Worm (Caenorhabditis elegans) whole organism, L4 larva: ENCODE data around the gene scl-5.
A peak's percentile ranks its signal among the peaks of the same experiment; 100 is the strongest.

ENCODE experiments used
- F37D6.2 ChIP-seq: sonication (generic microtip); optimal IDR thresholded peaks from 2 replicates; lab custom pipeline; 2016; ENCODE audit warnings: mild to moderate bottlenecking, missing genetic modification characterization, missing compliant biosample characterization
- F44E2.7 ChIP-seq: fragments of 200-800 bp; sonication (Bioruptor generic); IDR thresholded peaks from 2 replicates; pipeline ENCODE4 v2.1.2; 2022; ENCODE audit warnings: missing genetic modification characterization, missing compliant biosample characterization
- ZK337.2 ChIP-seq: fragments of 200-800 bp; sonication (Bioruptor generic); IDR thresholded peaks from 2 replicates; pipeline ENCODE4 v1.3.6; 2022; ENCODE audit warnings: missing genetic modification reagents, missing genetic modification characterization, missing compliant biosample characterization
- aha-1 ChIP-seq: fragments of 150-350 bp; peaks from one replicate; lab custom pipeline; 2014; ENCODE audit warnings: missing biosample characterization, missing genetic modification characterization
- ama-1 ChIP-seq: fragments of 150-350 bp; optimal IDR thresholded peaks from 2 replicates; lab custom pipeline; 2014; ENCODE audit warnings: inconsistent platforms, mixed read lengths
- arid-1 ChIP-seq: fragments of 200-800 bp; sonication (Bioruptor generic); conservative IDR thresholded peaks from 2 replicates; pipeline ENCODE4 v1.3.6; 2022; ENCODE audit warnings: missing genetic modification reagents, missing genetic modification characterization, missing compliant biosample characterization
- attf-4 ChIP-seq: sonication (generic microtip); optimal IDR thresholded peaks from 3 replicates; lab custom pipeline; 2017; ENCODE audit warnings: missing biosample characterization, missing genetic modification characterization
- ces-1 ChIP-seq: fragments of 150-350 bp; sonication (generic microtip); optimal IDR thresholded peaks from 4 replicates; lab custom pipeline; 2014; ENCODE audit warnings: missing biosample characterization, missing genetic modification reagents, missing genetic modification characterization
- daf-12 ChIP-seq: fragments of 150-350 bp; optimal IDR thresholded peaks from 2 replicates; lab custom pipeline; 2014; ENCODE audit warnings: missing biosample characterization, missing genetic modification reagents, missing genetic modification characterization
- daf-16 ChIP-seq, 3 experiments: sonication (generic microtip); optimal IDR thresholded peaks; 2 replicates each; lab custom pipeline; 2016 to 2017; ENCODE audit warnings: missing genetic modification characterization in 3 of 3, missing genetic modification reagents in 3 of 3, mild to moderate bottlenecking in 2 of 3, missing compliant biosample characterization in 2 of 3, missing biosample characterization in 1 of 3, moderate library complexity in 1 of 3
- daf-8 ChIP-seq: fragments of 200-800 bp; sonication (Bioruptor generic); IDR thresholded peaks from 2 replicates; pipeline ENCODE4 v1.3.6; 2022; ENCODE audit warnings: missing genetic modification characterization, missing compliant biosample characterization
- dmd-6 ChIP-seq: fragments of 200-800 bp; sonication (Bioruptor generic); IDR thresholded peaks from 2 replicates; pipeline ENCODE4 v1.3.6; 2022; ENCODE audit warnings: missing genetic modification reagents, missing genetic modification characterization, missing compliant biosample characterization
- dve-1 ChIP-seq: sonication (generic microtip); optimal IDR thresholded peaks from 2 replicates; lab custom pipeline; 2017; ENCODE audit warnings: antibody characterized with exemption, mild to moderate bottlenecking, missing genetic modification characterization, missing compliant biosample characterization; ENCODE audit not compliant: insufficient read depth
- egl-27 ChIP-seq: sonication (generic microtip); optimal IDR thresholded peaks from 3 replicates; lab custom pipeline; 2017; ENCODE audit warnings: missing biosample characterization, missing genetic modification reagents, missing genetic modification characterization
- egl-43 ChIP-seq: fragments of 200-800 bp; sonication (Bioruptor generic); IDR thresholded peaks from 2 replicates; pipeline ENCODE4 v1.3.6; 2022; ENCODE audit warnings: missing genetic modification reagents, missing genetic modification characterization, missing compliant biosample characterization
- hlh-11 ChIP-seq: fragments of 200-800 bp; sonication (Bioruptor generic); optimal IDR thresholded peaks from 2 replicates; lab custom pipeline; 2018; ENCODE audit warnings: mild to moderate bottlenecking, missing genetic modification characterization, missing compliant biosample characterization
- hlh-30 ChIP-seq: sonication (generic microtip); optimal IDR thresholded peaks from 2 replicates; lab custom pipeline; 2017; ENCODE audit warnings: antibody characterized with exemption, mild to moderate bottlenecking, missing genetic modification characterization, missing compliant biosample characterization; ENCODE audit not compliant: insufficient read depth
- lin-1 ChIP-seq: fragments of 200-800 bp; sonication (Bioruptor generic); IDR thresholded peaks from 2 replicates; pipeline ENCODE4 v1.3.6; 2022; ENCODE audit warnings: missing genetic modification reagents, missing genetic modification characterization, missing compliant biosample characterization
- lin-15B ChIP-seq: fragments of 150-350 bp; sonication (generic microtip); optimal IDR thresholded peaks from 3 replicates; lab custom pipeline; 2014; ENCODE audit warnings: missing biosample characterization, missing genetic modification characterization
- lin-38 ChIP-seq: fragments of 200-800 bp; sonication (Bioruptor generic); IDR thresholded peaks from 2 replicates; pipeline ENCODE4 v1.3.6; 2022; ENCODE audit warnings: missing genetic modification reagents, missing genetic modification characterization, missing compliant biosample characterization
- lir-3 ChIP-seq: sonication (generic microtip); optimal IDR thresholded peaks from 2 replicates; lab custom pipeline; 2016; ENCODE audit warnings: mild to moderate bottlenecking, missing genetic modification characterization, missing compliant biosample characterization
- madf-5 ChIP-seq, 2 experiments: fragments of 200-800 bp; sonication (Bioruptor generic); IDR thresholded peaks; 2 replicates each; pipeline ENCODE4 v1.3.6; 2022; ENCODE audit warnings: missing compliant biosample characterization in 2 of 2, missing genetic modification characterization in 2 of 2
- mep-1 ChIP-seq: fragments of 150-350 bp; sonication (generic microtip); optimal IDR thresholded peaks from 3 replicates; lab custom pipeline; 2014; ENCODE audit warnings: missing biosample characterization, missing genetic modification characterization
- mes-2 ChIP-seq: sonication (generic microtip); optimal IDR thresholded peaks from 2 replicates; lab custom pipeline; 2016; ENCODE audit warnings: missing genotype, mild to moderate bottlenecking, missing genetic modification characterization, missing compliant biosample characterization; ENCODE audit not compliant: poor library complexity, severe bottlenecking
- mxl-3 ChIP-seq: fragments of 200-800 bp; sonication (Bioruptor generic); optimal IDR thresholded peaks from 2 replicates; lab custom pipeline; 2018; ENCODE audit warnings: mild to moderate bottlenecking, missing genetic modification characterization, missing compliant biosample characterization
- nhr-102 ChIP-seq: sonication (generic microtip); optimal IDR thresholded peaks from 2 replicates; lab custom pipeline; 2016; ENCODE audit warnings: mild to moderate bottlenecking, missing genetic modification characterization, moderate library complexity, missing compliant biosample characterization
- nhr-237 ChIP-seq: sonication (generic microtip); optimal IDR thresholded peaks from 2 replicates; lab custom pipeline; 2017; ENCODE audit warnings: missing biosample characterization, missing genetic modification characterization
- nhr-28 ChIP-seq: fragments of 150-350 bp; optimal IDR thresholded peaks from 2 replicates; lab custom pipeline; 2014; ENCODE audit warnings: missing biosample characterization, missing genetic modification characterization
- nhr-42 ChIP-seq: fragments of 200-800 bp; sonication (Bioruptor generic); IDR thresholded peaks from 2 replicates; pipeline ENCODE4 v1.3.6; 2022; ENCODE audit warnings: missing genetic modification characterization, missing compliant biosample characterization
- nhr-6 ChIP-seq: fragments of 150-350 bp; optimal IDR thresholded peaks from 2 replicates; lab custom pipeline; 2014; ENCODE audit warnings: missing biosample characterization, missing genetic modification characterization
- nhr-76 ChIP-seq: fragments of 150-350 bp; optimal IDR thresholded peaks from 2 replicates; lab custom pipeline; 2014; ENCODE audit warnings: missing biosample characterization, missing genetic modification characterization
- nhr-77 ChIP-seq: fragments of 150-350 bp; optimal IDR thresholded peaks from 2 replicates; lab custom pipeline; 2014; ENCODE audit warnings: missing biosample characterization, missing genetic modification characterization
- php-3 ChIP-seq: fragments of 200-800 bp; sonication (Bioruptor generic); IDR thresholded peaks from 2 replicates; pipeline ENCODE4 v1.3.6; 2022; ENCODE audit warnings: missing genetic modification reagents, missing genetic modification characterization, missing compliant biosample characterization
- pqm-1 ChIP-seq: sonication (generic microtip); optimal IDR thresholded peaks from 2 replicates; lab custom pipeline; 2017; ENCODE audit warnings: missing biosample characterization, missing genetic modification characterization
- rbr-2 ChIP-seq: sonication (generic microtip); optimal IDR thresholded peaks from 2 replicates; lab custom pipeline; 2016; ENCODE audit warnings: missing genotype, missing genetic modification characterization, missing compliant biosample characterization
- saeg-2 ChIP-seq: fragments of 200-800 bp; sonication (Bioruptor generic); IDR thresholded peaks from 2 replicates; pipeline ENCODE4 v1.3.6; 2022; ENCODE audit warnings: missing genetic modification reagents, missing genetic modification characterization, missing compliant biosample characterization
- set-16 ChIP-seq: fragments of 200-800 bp; sonication (Bioruptor generic); IDR thresholded peaks from 2 replicates; pipeline ENCODE4 v1.3.6; 2022; ENCODE audit warnings: missing genetic modification reagents, missing genetic modification characterization, missing compliant biosample characterization
- snpc-1.2 ChIP-seq: fragments of 200-800 bp; sonication (Bioruptor generic); IDR thresholded peaks from 2 replicates; pipeline ENCODE4 v1.3.6; 2022; ENCODE audit warnings: missing genetic modification reagents, missing genetic modification characterization, missing compliant biosample characterization
- tra-1 ChIP-seq: fragments of 200-800 bp; sonication (Bioruptor generic); IDR thresholded peaks from 2 replicates; pipeline ENCODE4 v1.3.6; 2022; ENCODE audit warnings: missing genetic modification reagents, missing genetic modification characterization, missing compliant biosample characterization

scl-5 gene

ce11 chrIV:13057418-13057817 is 6.4 kb upstream of the scl-5 start, which contains the start of gene scl-2:
TSS of gene scl-2 (plus strand) at chrIV:13057710.
- peak; percentile 70 for TF ChIP-seq hlh-30 (tag; lab: Kevin White, UChicago)
- peak; percentile 95 for TF ChIP-seq nhr-28 (tag; lab: Kevin White, UChicago)
- TF ChIP-seq rbr-2 (tag; lab: Kevin White, UChicago), result no peak
- peak; percentile 74 for TF ChIP-seq nhr-6 (tag; lab: Kevin White, UChicago)
- no peak for TF ChIP-seq nhr-76 (tag; lab: Kevin White, UChicago)
- peak; percentile 99 for TF ChIP-seq pqm-1 (tag; lab: Kevin White, UChicago)
- TF ChIP-seq dmd-6 (GFP tag; lab: Robert Waterston, UW), result peak; percentile 92
- peak; percentile 20 for TF ChIP-seq mes-2 (tag; lab: Kevin White, UChicago)
- peak; percentile 87 for TF ChIP-seq hlh-11 (tag; lab: Kevin White, UChicago)
- TF ChIP-seq lir-3 (tag; lab: Kevin White, UChicago), result no peak
- TF ChIP-seq lin-1 (GFP tag; lab: Robert Waterston, UW), result peak; percentile 75; the same call in 1 of the 2 replicates
- TF ChIP-seq dve-1 (tag; lab: Kevin White, UChicago), result peak; percentile 88
- no peak for TF ChIP-seq mxl-3 (GFP tag; lab: Kevin White, UChicago)
- no peak for TF ChIP-seq tra-1
- no peak for TF ChIP-seq lin-15B
- TF ChIP-seq ama-1 (lab: Kevin White, UChicago), result peak; percentile 50
- peak; percentile 87 for TF ChIP-seq php-3 (GFP tag; lab: Robert Waterston, UW)
- peak; percentile 95 for TF ChIP-seq nhr-77 (tag; lab: Kevin White, UChicago)
- TF ChIP-seq aha-1 (tag; lab: Kevin White, UChicago), result peak; percentile 63
- TF ChIP-seq mep-1 (tag; lab: Kevin White, UChicago), result no peak
- no peak for TF ChIP-seq daf-16 (GFP tag; optimal IDR thresholded peaks at IDR 0.05; lab: Kevin White, UChicago)
- peak; percentile 99 for TF ChIP-seq daf-16 (tag; optimal IDR thresholded peaks at IDR 0.05; lab: Kevin White, UChicago)
- no peak for TF ChIP-seq nhr-237 (tag; lab: Kevin White, UChicago)

ce11 chrIV:13059284-13059683 is 4.5 kb upstream of the scl-5 start, which contains the start of gene scl-3:
TSS of gene scl-3 (plus strand) at chrIV:13059584.
- TF ChIP-seq aha-1 (tag; lab: Kevin White, UChicago) (peak; percentile 20), nhr-28 (tag; lab: Kevin White, UChicago) (no peak)
- TF ChIP-seq, all 104 proteins: peak for 1

DNA sequence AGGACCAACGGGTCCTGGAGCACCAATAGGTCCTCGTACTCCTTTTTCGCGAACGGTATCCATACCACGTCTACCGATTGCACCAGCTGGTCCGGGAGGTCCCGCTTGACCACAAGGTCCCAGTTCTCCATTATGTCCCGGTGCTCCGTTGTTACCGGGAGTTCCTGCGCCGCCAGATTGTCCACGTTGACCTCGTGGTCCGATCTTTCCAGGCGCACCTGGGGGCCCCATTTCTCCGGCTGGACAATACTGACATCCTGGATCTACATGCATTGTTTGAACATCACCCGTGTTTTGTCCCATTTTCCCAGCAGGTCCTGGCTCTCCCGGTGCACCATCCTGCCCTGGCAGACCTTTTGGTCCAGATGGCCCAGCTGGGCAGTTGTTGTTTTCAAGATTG is 2.2 kb downstream of the scl-5 start:
- TF ChIP-seq egl-43 (GFP tag; lab: Robert Waterston, UW) (0 out of 2 replicates have a peak, but pooled peaks have one; percentile 36), set-16 (peak; percentile 68; the same call in 1 of the 2 replicates), F37D6.2 (tag; lab: Kevin White, UChicago) (no peak), nhr-102 (tag; lab: Kevin White, UChicago) (no peak), aha-1 (tag; lab: Kevin White, UChicago) (peak; percentile 80), lin-38 (no peak), egl-27 (tag; lab: Kevin White, UChicago) (no peak), daf-8 (GFP tag; lab: Robert Waterston, UW) (no peak), saeg-2 (GFP tag; lab: Robert Waterston, UW) (no peak), mes-2 (tag; lab: Kevin White, UChicago) (no peak), ZK337.2 (GFP tag; lab: Robert Waterston, UW) (no peak), madf-5 (GFP tag; IDR thresholded peaks at IDR 0.05; lab: Robert Waterston, UW) (no peak), php-3 (GFP tag; lab: Robert Waterston, UW) (no peak)
- TF ChIP-seq, all 104 proteins: peak for 3

ce11 chrIV:13067200-13067599 is 3.4 kb downstream of the scl-5 start, which contains the start of gene col-131:
TSS of gene col-131 (minus strand) at chrIV:13067300.
- no peak for TF ChIP-seq nhr-42 (GFP tag; lab: Robert Waterston, UW)
- no peak for TF ChIP-seq ces-1 (GFP tag; lab: Kevin White, UChicago)
- TF ChIP-seq arid-1 (GFP tag; lab: Robert Waterston, UW), result no peak
- no peak for TF ChIP-seq nhr-6 (tag; lab: Kevin White, UChicago)
- no peak for TF ChIP-seq mes-2 (tag; lab: Kevin White, UChicago)
- no peak for TF ChIP-seq daf-12 (tag; lab: Kevin White, UChicago)
- TF ChIP-seq snpc-1.2 (GFP tag; lab: Robert Waterston, UW), result no peak
- TF ChIP-seq php-3 (GFP tag; lab: Robert Waterston, UW), result no peak
- no peak for TF ChIP-seq ama-1 (lab: Kevin White, UChicago)
- TF ChIP-seq egl-43 (GFP tag; lab: Robert Waterston, UW), result no peak
- TF ChIP-seq F44E2.7, result no peak
- no peak for TF ChIP-seq attf-4
- TF ChIP-seq egl-27 (tag; lab: Kevin White, UChicago), result no peak
- TF ChIP-seq, all 104 proteins: peak for 0
